Worm (Caenorhabditis elegans): Measurements from ENCODE around the gene fbxb-72.
A peak's percentile ranks its signal among the peaks of the same experiment; 100 is the strongest.

The fbxb-72 gene

ce11 chrV:725807-726572, 2.2 kb upstream of the fbxb-72 start:
- TF ChIP-seq zip-11 (GFP tag; IDR thresholded peaks at IDR 0.05) (0 out of 2 replicates have a peak, but pooled peaks have one; percentile 29), nhr-111 (GFP tag; optimal IDR thresholded peaks at IDR 0.05) (no peak), nhr-42 (GFP tag; IDR thresholded peaks at IDR 0.05) (0 out of 2 replicates have a peak, but pooled peaks have one; percentile 28), ama-1 (optimal IDR thresholded peaks at IDR 0.05) (peak; percentile 93), daf-19 (GFP tag; conservative IDR thresholded peaks at IDR 0.05) (no peak), daf-16 (GFP tag; optimal IDR thresholded peaks at IDR 0.05) (no peak), daf-16 (tag; optimal IDR thresholded peaks at IDR 0.05) (peak; percentile 62), saeg-2 (GFP tag; IDR thresholded peaks at IDR 0.05) (no peak), madf-9 (GFP tag; conservative IDR thresholded peaks at IDR 0.05) (0 out of 2 replicates have a peak, but pooled peaks have one; percentile 3), F44E2.7 (GFP tag; IDR thresholded peaks at IDR 0.05) (0 out of 2 replicates have a peak, but pooled peaks have one; percentile 46), nhr-25 (tag; optimal IDR thresholded peaks at IDR 0.05; ENCODE audit: borderline replicate concordance, insufficient read depth) (peak; percentile 2), jun-1 (tag; optimal IDR thresholded peaks at IDR 0.05) (peak; percentile 36), aha-1 (tag) (peak; percentile 96), T26A8.4 (GFP tag; IDR thresholded peaks at IDR 0.05) (peak; percentile 58; the same call in 1 of the 2 replicates)

ce11 chrV:724946-725806, 1.4 kb upstream of the fbxb-72 start:
- TF ChIP-seq ama-1 (optimal IDR thresholded peaks at IDR 0.05), result peak; percentile 96
- no peak; the same call in 1 of the 2 replicates for TF ChIP-seq mxl-2 (GFP tag; conservative IDR thresholded peaks at IDR 0.05)
- TF ChIP-seq lin-1 (GFP tag; IDR thresholded peaks at IDR 0.05), result no peak
- no peak for TF ChIP-seq nhr-76 (tag; optimal IDR thresholded peaks at IDR 0.05)
- TF ChIP-seq dmd-8 (GFP tag; IDR thresholded peaks at IDR 0.05), result peak; percentile 65; the same call in 1 of the 2 replicates
- peak; percentile 5 for TF ChIP-seq T26A8.4 (GFP tag; IDR thresholded peaks at IDR 0.05)
- TF ChIP-seq hlh-30 (tag; optimal IDR thresholded peaks at IDR 0.05; ENCODE audit: insufficient read depth), result peak; percentile 3
- TF ChIP-seq lsy-2 (tag; optimal IDR thresholded peaks at IDR 0.05), result peak in 1 of 2 experiments; percentile 20
- TF ChIP-seq T20F7.1 (GFP tag; optimal IDR thresholded peaks at IDR 0.05), result no peak
- TF ChIP-seq hlh-11 (tag; optimal IDR thresholded peaks at IDR 0.05), result no peak
- TF ChIP-seq hif-1 (tag; optimal IDR thresholded peaks at IDR 0.05), result peak in 1 of 2 experiments; percentile 5
- TF ChIP-seq spr-1 (tag; optimal IDR thresholded peaks at IDR 0.05), result no peak
- no peak for TF ChIP-seq nhr-48 (tag; optimal IDR thresholded peaks at IDR 0.05)
- TF ChIP-seq nhr-42 (GFP tag; IDR thresholded peaks at IDR 0.05), result no peak
- TF ChIP-seq dve-1 (tag; optimal IDR thresholded peaks at IDR 0.05; ENCODE audit: insufficient read depth), result peak; percentile 12
- TF ChIP-seq nhr-77 (tag; optimal IDR thresholded peaks at IDR 0.05), result no peak
- TF ChIP-seq F26F4.8 (GFP tag; conservative IDR thresholded peaks at IDR 0.05), result no peak
- TF ChIP-seq unc-130 (GFP tag; optimal IDR thresholded peaks at IDR 0.05), result no peak
- TF ChIP-seq ctbp-1 (GFP tag; IDR thresholded peaks at IDR 0.05), result no peak
- TF ChIP-seq nhr-111 (GFP tag; optimal IDR thresholded peaks at IDR 0.05), result no peak
- peak; percentile 81 for TF ChIP-seq aha-1 (tag)
- TF ChIP-seq gei-8 (GFP tag; optimal IDR thresholded peaks at IDR 0.05), result no peak
- TF ChIP-seq ZK546.5 (tag; optimal IDR thresholded peaks at IDR 0.05), result no peak
- no peak for TF ChIP-seq snpc-4 (tag; optimal IDR thresholded peaks at IDR 0.05)
- TF ChIP-seq dmd-9 (GFP tag; IDR thresholded peaks at IDR 0.05), result no peak
- TF ChIP-seq nhr-10 (tag; optimal IDR thresholded peaks at IDR 0.05), result no peak
- TF ChIP-seq Y5F2A.4 (GFP tag; optimal IDR thresholded peaks at IDR 0.05), result no peak
- TF ChIP-seq ceh-32 (tag; optimal IDR thresholded peaks at IDR 0.05; ENCODE audit: poor library complexity), result no peak
- TF ChIP-seq D1046.2 (GFP tag; IDR thresholded peaks at IDR 0.05), result no peak
- TF ChIP-seq ceh-62 (tag; optimal IDR thresholded peaks at IDR 0.05), result no peak
- no peak for TF ChIP-seq ceh-44 (GFP tag; IDR thresholded peaks at IDR 0.05)
- TF ChIP-seq nhr-102 (tag; optimal IDR thresholded peaks at IDR 0.05), result no peak
- TF ChIP-seq unc-39 (tag; optimal IDR thresholded peaks at IDR 0.05), result no peak
- TF ChIP-seq duxl-1 (tag; optimal IDR thresholded peaks at IDR 0.05; ENCODE audit: poor library complexity), result peak; percentile 54
- no peak for TF ChIP-seq ZK337.2 (GFP tag; IDR thresholded peaks at IDR 0.05)
- no peak for TF ChIP-seq mxl-3 (GFP tag; optimal IDR thresholded peaks at IDR 0.05)

Measured in whole organism, L4 larva.